Worm (Caenorhabditis elegans): Measurements from ENCODE around the gene npr-38.

- TF ChIP-seq Y105C5A.15 (GFP tag; IDR thresholded peaks at IDR 0.05): no peak
- TF ChIP-seq fos-1 (tag; optimal IDR thresholded peaks at IDR 0.05): no peak
- no peak for TF ChIP-seq snpc-4 (tag; optimal IDR thresholded peaks at IDR 0.05)
- no peak for TF ChIP-seq daf-12 (tag; optimal IDR thresholded peaks at IDR 0.05)
- TF ChIP-seq ceh-82 (tag; optimal IDR thresholded peaks at IDR 0.05): no peak
- no peak for TF ChIP-seq lin-39 (tag; optimal IDR thresholded peaks at IDR 0.05)
- no peak for TF ChIP-seq jun-1 (tag; optimal IDR thresholded peaks at IDR 0.05)
- TF ChIP-seq daf-8 (GFP tag; IDR thresholded peaks at IDR 0.05): no peak
- no peak for TF ChIP-seq aha-1 (tag)
- no peak for TF ChIP-seq nhr-76 (tag; optimal IDR thresholded peaks at IDR 0.05)
- no peak for TF ChIP-seq dpl-1 (GFP tag; optimal IDR thresholded peaks at IDR 0.05)
These were observed 49.2 kb downstream of the npr-38 start, which contains the start of gene C03B1.14 for ce11 chrX:6360658-6361057.

Measured in whole organism, L4 larva.